Worm (Caenorhabditis elegans) whole organism, L1 larva: Measurements from ENCODE around the gene W06H8.6.

Source experiments
- aly-2 ChIP-seq: fragments of 150-350 bp; optimal IDR thresholded peaks from 2 replicates; lab custom pipeline; 2014; ENCODE audit warnings: missing biosample characterization, missing genetic modification characterization
- blmp-1 ChIP-seq: fragments of 150-350 bp; optimal IDR thresholded peaks from 2 replicates; lab custom pipeline; 2014; ENCODE audit warnings: missing biosample characterization, missing genetic modification characterization
- fkh-10 ChIP-seq: sonication (generic microtip); optimal IDR thresholded peaks from 2 replicates; lab custom pipeline; 2017; ENCODE audit warnings: missing biosample characterization, missing genetic modification reagents, missing genetic modification characterization
- jun-1 ChIP-seq: fragments of 150-350 bp; optimal IDR thresholded peaks from 2 replicates; lab custom pipeline; 2014; ENCODE audit warnings: missing biosample characterization, missing genetic modification reagents, missing genetic modification characterization
- lin-13 ChIP-seq: fragments of 150-350 bp; optimal IDR thresholded peaks from 2 replicates; lab custom pipeline; 2014; ENCODE audit warnings: missing biosample characterization, missing genetic modification reagents, missing genetic modification characterization
- lsy-2 ChIP-seq, 2 experiments: fragments of 150-350 bp; optimal IDR thresholded peaks; 2 replicates each; lab custom pipeline; 2014; ENCODE audit warnings: missing biosample characterization in 2 of 2, missing genetic modification characterization in 2 of 2
- nhr-237 ChIP-seq: fragments of 150-350 bp; optimal IDR thresholded peaks from 2 replicates; lab custom pipeline; 2014; ENCODE audit warnings: missing biosample characterization, missing genetic modification characterization
- pag-3 ChIP-seq: sonication (generic microtip); optimal IDR thresholded peaks from 2 replicates; lab custom pipeline; 2017; ENCODE audit warnings: missing genetic modification characterization, mild to moderate bottlenecking, missing compliant biosample characterization, antibody characterized with exemption, borderline replicate concordance; ENCODE audit not compliant: insufficient read depth
- pqm-1 ChIP-seq: sonication (generic microtip); optimal IDR thresholded peaks from 3 replicates; lab custom pipeline; 2017; ENCODE audit warnings: missing biosample characterization, missing genetic modification characterization
- skn-1 ChIP-seq: fragments of 150-350 bp; optimal IDR thresholded peaks from 2 replicates; lab custom pipeline; 2014; ENCODE audit warnings: missing biosample characterization, missing genetic modification characterization
- sptf-1 ChIP-seq: fragments of 150-350 bp; optimal IDR thresholded peaks from 2 replicates; lab custom pipeline; 2014; ENCODE audit warnings: missing biosample characterization, missing genetic modification characterization
- sup-37 ChIP-seq: fragments of 200-800 bp; sonication (Bioruptor generic); optimal IDR thresholded peaks from 2 replicates; lab custom pipeline; 2018; ENCODE audit warnings: mild to moderate bottlenecking, missing genetic modification characterization, missing compliant biosample characterization

ce11 chrV:6267978-6268377, 41.2 kb upstream of the W06H8.6 start:
- no peak for TF ChIP-seq jun-1
- no peak for TF ChIP-seq sup-37 (GFP tag; lab: Kevin White, UChicago)
- no peak for TF ChIP-seq lsy-2 (tag; optimal IDR thresholded peaks at IDR 0.05; lab: Kevin White, UChicago)
- no peak for TF ChIP-seq pqm-1
- TF ChIP-seq pag-3 (tag; lab: Kevin White, UChicago) = no peak
- TF ChIP-seq sptf-1 (tag; lab: Kevin White, UChicago) = no peak
- TF ChIP-seq aly-2 = no peak
- TF ChIP-seq skn-1 = no peak
- TF ChIP-seq fkh-10 (GFP tag; lab: Kevin White, UChicago) = no peak
- TF ChIP-seq lin-13 (GFP tag; lab: Kevin White, UChicago) = no peak
- TF ChIP-seq nhr-237 (tag; lab: Kevin White, UChicago) = no peak
- no peak for TF ChIP-seq blmp-1 (tag; lab: Kevin White, UChicago)
